Fruit fly (Drosophila melanogaster): Measurements from ENCODE around the gene NC2beta.

dm6 chr2L:15038339-15039308 lies 31.0 kb downstream of the NC2beta start, which contains the start of gene CIAPIN1:
- no peak for TF ChIP-seq rn (GFP tag; IDR thresholded peaks at IDR 0.05)
- TF ChIP-seq Pif1A (GFP tag; optimal IDR thresholded peaks at IDR 0.05), result no peak
